Worm (Caenorhabditis elegans) whole organism, L1 larva: ENCODE results near the gene R03G8.6.

Experiments
- aly-2 ChIP-seq: fragments of 150-350 bp; optimal IDR thresholded peaks from 2 replicates; lab custom pipeline; 2014; ENCODE audit warnings: missing biosample characterization, missing genetic modification characterization
- hlh-17 ChIP-seq: fragments of 200-800 bp; sonication (Bioruptor generic); optimal IDR thresholded peaks from 2 replicates; lab custom pipeline; 2018; ENCODE audit warnings: missing genetic modification characterization, mild to moderate bottlenecking, missing compliant biosample characterization, moderate library complexity, borderline replicate concordance
- jun-1 ChIP-seq: fragments of 150-350 bp; optimal IDR thresholded peaks from 2 replicates; lab custom pipeline; 2014; ENCODE audit warnings: missing biosample characterization, missing genetic modification reagents, missing genetic modification characterization
- lsy-2 ChIP-seq, 2 experiments: fragments of 150-350 bp; optimal IDR thresholded peaks; 2 replicates each; lab custom pipeline; 2014; ENCODE audit warnings: missing biosample characterization in 2 of 2, missing genetic modification characterization in 2 of 2
- nhr-237 ChIP-seq: fragments of 150-350 bp; optimal IDR thresholded peaks from 2 replicates; lab custom pipeline; 2014; ENCODE audit warnings: missing biosample characterization, missing genetic modification characterization
- nhr-84 ChIP-seq: sonication (generic microtip); optimal IDR thresholded peaks from 2 replicates; lab custom pipeline; 2017; ENCODE audit warnings: missing biosample characterization, missing genetic modification characterization
- skn-1 ChIP-seq: fragments of 150-350 bp; optimal IDR thresholded peaks from 2 replicates; lab custom pipeline; 2014; ENCODE audit warnings: missing biosample characterization, missing genetic modification characterization
- unc-62 ChIP-seq: fragments of 150-350 bp; optimal IDR thresholded peaks from 2 replicates; lab custom pipeline; 2014; ENCODE audit warnings: missing biosample characterization, missing genetic modification reagents, missing genetic modification characterization
- unc-98 ChIP-seq: fragments of 200-800 bp; sonication (Bioruptor generic); IDR thresholded peaks from 2 replicates; pipeline ENCODE4 v1.3.6; 2022; ENCODE audit warnings: missing genetic modification characterization, missing compliant biosample characterization
- zag-1 ChIP-seq: fragments of 150-350 bp; optimal IDR thresholded peaks from 2 replicates; lab custom pipeline; 2014; ENCODE audit warnings: missing biosample characterization, missing genetic modification characterization

- TF ChIP-seq jun-1 (tag; lab: Kevin White, UChicago) (no peak), nhr-237 (tag; lab: Kevin White, UChicago) (no peak), unc-62 (no peak), hlh-17 (GFP tag; lab: Kevin White, UChicago) (no peak), nhr-84 (tag; lab: Kevin White, UChicago) (no peak), lsy-2 (tag; optimal IDR thresholded peaks at IDR 0.05; lab: Kevin White, UChicago) (no peak), aly-2 (tag; lab: Kevin White, UChicago) (no peak), unc-98 (no peak), zag-1 (no peak), skn-1 (tag; lab: Kevin White, UChicago) (no peak)
These were observed 9.6 kb downstream of the R03G8.6 start, which contains the start of gene R03G8.3 for ce11 chrX:13090665-13091064.
